Fruit fly (Drosophila melanogaster): ENCODE results near the gene CG14230.

dm6 chrX:19750626-19751149 lies 46.7 kb downstream of the CG14230 start, which contains the start of gene Abcd3:
- TF ChIP-seq psq (optimal IDR thresholded peaks at IDR 0.05) (no peak), Dll (optimal IDR thresholded peaks at IDR 0.05) (no peak), pan (optimal IDR thresholded peaks at IDR 0.05) (no peak)
